Fruit fly (Drosophila melanogaster) whole organism, embryonic: ENCODE data around the gene CG11454.

Experiments used
- Abd-B ChIP-seq: fragments of 200-800 bp; sonication (Bioruptor generic); optimal IDR thresholded peaks from 2 replicates; lab custom pipeline; 2018; ENCODE audit warnings: missing biosample characterization, mild to moderate bottlenecking, missing genetic modification characterization, moderate library complexity
- CG12391 ChIP-seq: fragments of 200-800 bp; sonication (Bioruptor generic); optimal IDR thresholded peaks from 3 replicates; lab custom pipeline; 2018; ENCODE audit warnings: missing biosample characterization, mild to moderate bottlenecking, missing genetic modification characterization, moderate library complexity
- CG6854 ChIP-seq: fragments of 200-800 bp; sonication (Bioruptor generic); optimal IDR thresholded peaks from 3 replicates; lab custom pipeline; 2017; ENCODE audit warnings: missing biosample characterization, mild to moderate bottlenecking, missing genetic modification characterization
- CG8089 ChIP-seq: fragments of 200-800 bp; sonication (Bioruptor generic); optimal IDR thresholded peaks from 3 replicates; lab custom pipeline; 2016; ENCODE audit warnings: missing biosample characterization, missing genetic modification characterization
- CG9876 ChIP-seq: fragments of 200-800 bp; sonication (Bioruptor generic); optimal IDR thresholded peaks from 2 replicates; lab custom pipeline; 2016; ENCODE audit warnings: missing biosample characterization, missing genetic modification characterization
- HLH3B ChIP-seq: fragments of 200-800 bp; sonication (Bioruptor generic); IDR thresholded peaks from 2 replicates; pipeline ENCODE4 v1.3.6; 2022; ENCODE audit warnings: missing biosample characterization, missing genetic modification characterization
- Stat92E ChIP-seq, 3 experiments: fragments of >200 bp in 2 of 3; fragments of 200-800 bp in 1 of 3; sonication (Bioruptor generic) in 1 of 3; optimal IDR thresholded peaks; 2 replicates each; lab custom pipeline; 2017 to 2019; ENCODE audit warnings: missing biosample characterization in 3 of 3, missing genetic modification characterization in 3 of 3, mild to moderate bottlenecking in 1 of 3, moderate library complexity in 1 of 3
- bab2 ChIP-seq: fragments of 200-800 bp; sonication (Bioruptor generic); optimal IDR thresholded peaks from 2 replicates; lab custom pipeline; 2016; ENCODE audit warnings: missing biosample characterization, missing genetic modification characterization
- nerfin-2 ChIP-seq: fragments of 200-800 bp; sonication (Bioruptor generic); IDR thresholded peaks from 2 replicates; pipeline ENCODE4 v1.3.6; 2022; ENCODE audit warnings: missing biosample characterization, missing genetic modification characterization; ENCODE audit not compliant: partially characterized antibody
- toy ChIP-seq: fragments of 200-800 bp; sonication (Bioruptor generic); IDR thresholded peaks from 2 replicates; pipeline ENCODE4 v1.3.6; 2022; ENCODE audit warnings: missing biosample characterization, missing genetic modification characterization
- wek ChIP-seq: fragments of 200-800 bp; sonication (Bioruptor generic); optimal IDR thresholded peaks from 3 replicates; lab custom pipeline; 2018; ENCODE audit warnings: missing biosample characterization, mild to moderate bottlenecking, missing genetic modification characterization, moderate library complexity

DNA sequence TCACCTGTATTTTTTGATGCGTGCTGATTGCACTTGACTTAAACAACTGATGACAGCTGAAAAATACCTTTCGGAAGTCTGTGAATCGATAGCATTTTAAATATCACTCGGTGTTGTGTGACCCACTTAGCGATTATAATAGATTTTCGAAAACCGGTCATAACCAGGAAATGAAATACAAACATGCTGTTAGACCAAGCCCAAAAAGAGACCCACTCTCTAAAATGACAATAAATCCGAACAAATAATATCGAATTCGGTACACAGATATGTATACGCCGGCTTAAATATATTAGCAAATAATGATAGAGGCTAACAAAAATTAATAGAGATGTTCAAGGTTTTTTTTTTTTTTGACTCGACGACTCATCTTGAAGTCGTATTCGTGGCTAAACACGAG lies 32.6 kb downstream of the CG11454 start:
- TF ChIP-seq nerfin-2 (no peak), toy (GFP tag; lab: Robert Waterston, UW) (no peak), CG8089 (GFP tag; lab: Kevin White, UChicago) (no peak), Abd-B (GFP tag; lab: Kevin White, UChicago) (no peak), CG9876 (no peak), Stat92E (GFP tag; optimal IDR thresholded peaks at IDR 0.05; lab: Kevin White, UChicago) (no peak), wek (no peak), CG6854 (GFP tag; lab: Kevin White, UChicago) (no peak), bab2 (GFP tag; lab: Kevin White, UChicago) (no peak), CG12391 (no peak), HLH3B (GFP tag; lab: Robert Waterston, UW) (no peak)
